Fruit fly (Drosophila melanogaster): ENCODE results near the gene PlexB.

PlexB gene

dm6 chr4:70127-70904 is 26.7 kb upstream of the PlexB start (continued):
- no peak for TF ChIP-seq bsh (GFP tag; optimal IDR thresholded peaks at IDR 0.05)
- TF ChIP-seq pita (GFP tag; optimal IDR thresholded peaks at IDR 0.05): no peak
- TF ChIP-seq eve (GFP tag; optimal IDR thresholded peaks at IDR 0.05): peak in 1 of 2 experiments; percentile 57
- TF ChIP-seq dan (GFP tag; IDR thresholded peaks at IDR 0.05): no peak
- TF ChIP-seq CG1832 (GFP tag; optimal IDR thresholded peaks at IDR 0.05): no peak
- TF ChIP-seq CG13894 (tag; optimal IDR thresholded peaks at IDR 0.05): peak; percentile 70
- peak; percentile 45 for TF ChIP-seq B-H2 (GFP tag; optimal IDR thresholded peaks at IDR 0.05)
- no peak for TF ChIP-seq CG16813 (GFP tag; IDR thresholded peaks at IDR 0.05; ENCODE audit: partially characterized antibody)
- no peak for TF ChIP-seq CG4730 (GFP tag; IDR thresholded peaks at IDR 0.05)
- TF ChIP-seq E2f2 (GFP tag; IDR thresholded peaks at IDR 0.05): no peak
- TF ChIP-seq ewg (GFP tag; optimal IDR thresholded peaks at IDR 0.05): no peak
- no peak for TF ChIP-seq CG2129 (GFP tag; IDR thresholded peaks at IDR 0.05; ENCODE audit: partially characterized antibody)
- no peak for TF ChIP-seq CG12071 (GFP tag; optimal IDR thresholded peaks at IDR 0.05)
- peak; percentile 27 for TF ChIP-seq scrt (GFP tag; optimal IDR thresholded peaks at IDR 0.05)
- no peak for TF ChIP-seq CG11093 (GFP tag; IDR thresholded peaks at IDR 0.05)
- no peak for TF ChIP-seq CG3163 (GFP tag; optimal IDR thresholded peaks at IDR 0.05)
- TF ChIP-seq CG5245 (GFP tag; optimal IDR thresholded peaks at IDR 0.05): no peak
- no peak for TF ChIP-seq dpn (GFP tag; optimal IDR thresholded peaks at IDR 0.05)
- no peak for TF ChIP-seq ERR (GFP tag; optimal IDR thresholded peaks at IDR 0.05)
- TF ChIP-seq Dip2 (GFP tag; IDR thresholded peaks at IDR 0.05): no peak
- TF ChIP-seq Adf1 (GFP tag; IDR thresholded peaks at IDR 0.05): peak; percentile 46; the same call in 1 of the 2 replicates
- TF ChIP-seq C15 (GFP tag; IDR thresholded peaks at IDR 0.05): no peak
- TF ChIP-seq CG10462 (GFP tag; optimal IDR thresholded peaks at IDR 0.05): no peak
- no peak for TF ChIP-seq ham (GFP tag; IDR thresholded peaks at IDR 0.05)
- no peak for TF ChIP-seq da (GFP tag; optimal IDR thresholded peaks at IDR 0.05)
- no peak for TF ChIP-seq Awh (GFP tag; IDR thresholded peaks at IDR 0.05)
- TF ChIP-seq CG1529 (GFP tag; optimal IDR thresholded peaks at IDR 0.05): no peak
- peak; percentile 38 for TF ChIP-seq psq (GFP tag; optimal IDR thresholded peaks at IDR 0.05)
- no peak for TF ChIP-seq crol (GFP tag; IDR thresholded peaks at IDR 0.05)
- TF ChIP-seq CG12744 (GFP tag; optimal IDR thresholded peaks at IDR 0.05): no peak
- no peak for TF ChIP-seq gsb (GFP tag; IDR thresholded peaks at IDR 0.05)
- TF ChIP-seq ac (GFP tag; optimal IDR thresholded peaks at IDR 0.05): no peak
- TF ChIP-seq kay (GFP tag; optimal IDR thresholded peaks at IDR 0.05): no peak
- TF ChIP-seq CG3995 (GFP tag; optimal IDR thresholded peaks at IDR 0.05): no peak
- TF ChIP-seq org-1 (GFP tag; optimal IDR thresholded peaks at IDR 0.05): no peak
- no peak for TF ChIP-seq az2 (GFP tag; optimal IDR thresholded peaks at IDR 0.05)
- TF ChIP-seq YL-1 (GFP tag; optimal IDR thresholded peaks at IDR 0.05): peak; percentile 39
- TF ChIP-seq lola (GFP tag; optimal IDR thresholded peaks at IDR 0.05): no peak
- peak; percentile 34 for TF ChIP-seq Fer1 (GFP tag; optimal IDR thresholded peaks at IDR 0.05)
- no peak for TF ChIP-seq CG7372 (GFP tag; IDR thresholded peaks at IDR 0.05)
- no peak for TF ChIP-seq oc (tag; optimal IDR thresholded peaks at IDR 0.05)
- TF ChIP-seq CG10543 (GFP tag; optimal IDR thresholded peaks at IDR 0.05): peak; percentile 66
- TF ChIP-seq CG1603 (tag; optimal IDR thresholded peaks at IDR 0.05): no peak
- peak; percentile 8 for TF ChIP-seq CG10209 (GFP tag; optimal IDR thresholded peaks at IDR 0.05)
- no peak for TF ChIP-seq Chrac-16 (GFP tag; optimal IDR thresholded peaks at IDR 0.05)
- TF ChIP-seq phol (tag; optimal IDR thresholded peaks at IDR 0.05): no peak
- TF ChIP-seq CG8944 (GFP tag; optimal IDR thresholded peaks at IDR 0.05): no peak
- peak; percentile 71 for TF ChIP-seq ash1 (GFP tag; optimal IDR thresholded peaks at IDR 0.05)
- TF ChIP-seq gce (GFP tag; IDR thresholded peaks at IDR 0.05): no peak
- TF ChIP-seq lov (optimal IDR thresholded peaks at IDR 0.05): no peak
- no peak for TF ChIP-seq lov (GFP tag; IDR thresholded peaks at IDR 0.05)
